Fruit fly (Drosophila melanogaster) whole organism, larva: ENCODE measurements around the gene CG14104.
A peak's percentile ranks its signal among the peaks of the same experiment; 100 is the strongest.

Source experiments
- noc ChIP-seq: fragments of 200-800 bp; sonication (Bioruptor generic); optimal IDR thresholded peaks from 3 replicates; lab custom pipeline; 2019; ENCODE audit warnings: missing biosample characterization, mild to moderate bottlenecking, missing genetic modification characterization, moderate library complexity

CG14104 gene

DNA sequence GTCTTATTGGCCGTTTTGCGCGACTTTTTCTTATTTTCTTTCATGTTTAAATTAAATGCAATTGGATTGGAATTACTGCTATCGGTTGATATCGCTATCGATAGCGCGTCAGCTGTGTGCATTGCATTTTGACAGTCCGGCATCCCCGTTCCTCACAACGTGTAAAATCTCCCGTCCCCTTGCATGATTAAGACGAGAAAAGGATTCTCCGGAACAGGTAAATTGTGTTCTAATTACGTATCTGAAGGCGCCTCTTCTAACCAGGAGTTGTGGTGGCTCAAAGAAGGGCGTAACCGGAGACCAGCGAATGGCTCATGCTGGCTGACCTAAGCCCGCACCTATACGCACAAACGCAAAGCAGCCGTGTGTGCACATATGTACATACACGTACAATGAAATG, at the start of gene CG14104, which contains the start of gene Kap-alpha1:
Gene CG14104 (minus strand): TSS at position 97 of the 400 bp plus-strand sequence.
Gene Kap-alpha1 (plus strand): TSS at position 130 of the 400 bp plus-strand sequence.
- no peak for TF ChIP-seq noc (tag; lab: Kevin White, UChicago)

DNA sequence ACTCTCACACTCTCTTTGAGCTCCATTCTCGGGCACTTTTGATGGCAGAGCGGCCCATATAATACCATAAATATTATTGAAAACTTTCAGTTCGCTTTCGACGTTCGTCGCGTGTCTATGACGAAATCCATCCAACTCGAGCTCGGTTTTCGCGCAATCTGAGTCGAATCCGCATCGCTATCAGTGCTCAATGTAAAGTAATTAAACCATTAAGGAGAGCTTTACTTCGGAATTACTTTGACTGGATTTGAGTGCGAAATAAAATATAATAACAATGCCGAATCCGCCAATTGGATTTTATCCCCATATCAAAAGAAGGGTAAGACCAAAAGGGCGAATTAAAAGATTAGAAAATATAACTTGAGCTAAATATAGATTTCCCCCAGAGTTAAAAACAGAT, 41.1 kb upstream of the CG14104 start:
- TF ChIP-seq noc (tag; lab: Kevin White, UChicago), result no peak

DNA sequence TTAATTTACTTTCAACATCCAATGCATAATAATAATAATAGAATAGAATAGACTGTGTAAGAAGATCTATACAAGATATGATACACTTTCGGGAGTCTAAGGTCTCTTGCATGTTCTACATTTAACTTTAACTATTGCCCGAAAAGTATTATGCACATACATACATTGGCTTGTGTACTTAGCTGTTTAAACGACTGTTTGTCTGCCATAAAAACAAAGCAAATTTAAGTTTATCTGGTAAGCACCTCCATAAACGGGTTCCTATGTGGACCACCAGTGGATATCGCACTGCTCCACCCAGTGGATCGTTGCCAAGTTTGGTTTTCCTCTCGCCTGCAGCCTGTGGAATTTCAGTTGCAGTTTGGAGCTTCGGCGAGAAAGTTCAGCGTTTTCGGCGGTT, 40.0 kb upstream of the CG14104 start:
- peak; percentile 33 for TF ChIP-seq noc (tag; lab: Kevin White, UChicago)

DNA sequence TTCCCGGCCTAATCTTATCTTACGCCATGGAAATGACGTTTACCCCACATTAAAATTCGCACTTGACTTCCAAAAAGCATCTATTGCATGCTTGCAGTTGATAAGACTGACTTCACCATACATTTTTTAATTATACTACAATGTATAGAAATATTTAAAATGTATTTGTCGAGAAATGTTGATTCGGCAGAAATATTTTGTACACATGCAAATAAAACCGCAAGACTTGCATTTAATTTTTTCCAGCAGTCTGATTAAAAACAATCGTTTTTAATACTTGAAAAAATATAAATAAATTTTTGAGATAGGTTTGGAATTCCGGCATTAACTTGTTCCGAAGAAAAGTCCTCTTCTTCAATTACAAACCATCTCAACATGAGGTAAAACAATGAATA, 38.9 kb upstream of the CG14104 start:
- TF ChIP-seq noc (tag; lab: Kevin White, UChicago), result no peak

DNA sequence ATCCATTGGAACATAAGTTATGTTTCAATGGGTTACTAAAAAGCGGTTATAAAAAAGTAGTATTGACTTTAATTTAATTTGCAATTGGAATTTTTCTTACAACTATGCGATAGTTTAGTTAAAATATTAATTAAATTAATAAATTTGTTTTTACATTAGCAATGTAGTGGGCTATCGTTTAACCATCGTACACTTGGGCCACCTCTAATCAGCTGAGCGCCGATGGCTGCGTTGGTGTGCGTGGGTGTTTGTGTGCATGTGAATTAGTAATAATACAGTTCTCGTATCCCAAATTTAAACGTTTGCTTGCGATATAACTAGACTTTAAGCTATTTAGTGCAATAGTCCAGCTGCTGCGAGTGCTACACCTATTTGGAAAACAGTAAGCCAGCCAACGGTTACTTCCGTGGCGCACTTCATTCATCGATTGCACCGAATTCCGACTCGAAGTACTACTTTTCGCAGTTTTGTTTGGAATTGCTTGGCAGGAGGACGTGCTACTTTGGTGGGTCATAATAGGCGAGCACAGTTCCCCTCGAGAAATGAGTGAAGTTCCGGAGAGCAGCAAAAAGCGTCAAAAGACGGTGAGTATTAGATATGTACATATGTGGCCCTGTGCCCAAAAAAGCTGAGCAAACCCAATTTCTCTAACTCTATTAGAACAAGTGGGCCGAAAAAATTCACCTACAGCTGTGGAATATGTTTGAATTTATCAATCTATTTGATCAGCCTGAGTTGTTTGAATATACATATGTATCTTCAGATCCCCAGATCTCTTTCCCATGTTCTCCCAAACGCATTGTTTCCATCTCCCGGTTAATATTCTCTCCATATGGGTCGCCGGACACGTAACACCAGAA, 38.3 kb upstream of the CG14104 start, which contains the start of gene Papss:
Gene Papss (plus strand): TSS at position 247 of the 860 bp plus-strand sequence.
- peak; percentile 82 for TF ChIP-seq noc (tag; lab: Kevin White, UChicago)

DNA sequence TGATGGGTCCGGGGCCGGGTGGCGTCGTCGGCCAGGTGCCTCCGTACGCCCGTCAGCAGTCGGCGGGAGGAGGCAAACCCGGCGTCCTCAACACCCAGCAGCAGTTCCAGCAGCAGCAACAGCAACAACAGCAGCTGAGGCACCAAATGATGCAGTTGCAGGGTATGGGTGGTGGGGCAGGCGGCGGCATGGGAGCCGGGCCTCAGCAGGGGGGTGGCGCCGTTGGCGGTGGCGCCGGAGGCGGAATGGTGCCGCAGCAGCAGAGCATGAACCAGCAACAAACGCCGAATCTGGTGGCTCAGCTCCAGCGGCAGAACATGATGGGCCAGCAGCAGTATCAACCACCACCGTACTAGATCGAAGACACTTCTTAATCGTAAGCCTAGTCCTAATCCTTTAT, 37.5 kb upstream of the CG14104 start:
- no peak for TF ChIP-seq noc (tag; lab: Kevin White, UChicago)

DNA sequence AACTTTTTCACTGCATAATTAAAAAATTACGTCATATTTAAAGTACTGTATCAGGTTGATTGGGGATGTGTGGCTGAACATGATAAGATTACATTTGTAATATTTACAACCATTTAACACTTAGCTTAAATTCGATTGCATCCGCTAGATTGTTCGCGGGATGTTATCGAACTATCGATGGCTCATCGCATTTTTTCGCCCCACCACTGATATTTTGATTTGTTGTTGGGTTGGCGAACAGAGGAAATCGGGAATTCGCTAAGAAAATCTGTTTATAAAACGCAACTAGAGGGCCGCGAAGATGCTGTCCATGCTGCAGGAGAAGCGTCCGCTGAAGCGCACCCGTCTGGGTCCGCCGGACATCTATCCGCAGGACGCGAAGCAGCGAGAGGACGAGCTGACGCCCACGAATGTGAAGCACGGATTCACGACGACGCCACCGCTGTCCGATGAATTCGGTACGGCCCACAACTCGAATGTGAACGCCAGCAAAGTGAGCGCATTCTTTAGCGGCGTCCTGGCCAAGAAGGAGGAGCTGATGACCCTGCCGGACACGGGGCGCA, 29.5 kb upstream of the CG14104 start, which contains the start of gene kto:
Gene kto (plus strand): TSS at position 240 of the 563 bp plus-strand sequence.
- no peak for TF ChIP-seq noc (tag; lab: Kevin White, UChicago)

DNA sequence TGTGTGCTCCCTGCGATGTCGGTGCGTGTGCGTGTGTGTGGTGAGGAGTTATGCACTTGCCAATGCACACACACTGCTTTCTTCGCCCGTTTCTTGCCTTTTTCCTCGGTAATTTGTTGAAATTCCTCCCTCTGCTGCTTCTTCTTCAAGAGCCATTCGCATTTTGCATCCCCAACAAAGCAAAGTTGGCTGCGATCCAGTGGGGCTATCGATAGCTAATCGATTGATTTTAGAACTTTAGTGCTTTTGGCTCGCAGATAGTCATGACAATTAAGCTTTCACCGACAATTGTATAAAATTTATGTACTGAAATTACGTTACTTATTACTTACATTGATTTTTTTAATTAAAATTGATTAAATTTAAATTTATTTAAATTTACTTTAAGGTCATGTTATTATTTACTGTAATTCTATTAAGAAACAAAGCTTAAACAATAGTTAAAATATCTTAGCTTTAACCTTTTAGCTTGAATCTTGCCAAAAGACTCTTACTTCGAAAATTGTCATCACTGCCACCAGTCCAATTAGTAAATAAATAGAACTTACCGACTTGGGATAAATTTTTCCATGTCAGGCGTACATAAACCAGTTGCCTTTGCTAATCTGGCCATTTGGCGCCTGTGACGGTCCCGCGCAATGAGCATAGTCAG, 27.3 kb upstream of the CG14104 start, which contains the start of the genes trc and CG32221:
Gene trc (minus strand): TSS at position 162 of the 652 bp plus-strand sequence.
Gene CG32221 (plus strand): TSS at position 528 of the 652 bp plus-strand sequence.
- no peak for TF ChIP-seq noc (tag; lab: Kevin White, UChicago)

DNA sequence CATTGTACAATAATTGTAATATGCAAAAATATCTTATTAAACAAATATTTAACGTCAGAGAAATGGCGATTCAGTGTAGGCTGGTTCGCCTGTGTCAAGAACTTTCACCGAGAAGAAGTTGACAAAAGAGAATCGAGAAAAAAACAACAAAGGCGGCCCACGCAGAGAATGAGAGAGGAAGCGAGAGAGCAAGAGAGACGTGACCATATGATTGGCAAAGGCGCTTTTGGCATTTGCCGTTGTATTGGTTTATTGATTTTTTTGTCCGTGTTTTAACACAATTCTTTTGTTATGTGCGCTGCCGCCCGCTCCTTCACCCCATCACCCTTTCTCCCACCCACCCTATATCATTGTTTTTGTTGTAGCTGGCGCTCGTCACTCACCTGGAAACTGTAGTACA, 26.2 kb upstream of the CG14104 start:
- TF ChIP-seq noc (tag; lab: Kevin White, UChicago), result no peak

DNA sequence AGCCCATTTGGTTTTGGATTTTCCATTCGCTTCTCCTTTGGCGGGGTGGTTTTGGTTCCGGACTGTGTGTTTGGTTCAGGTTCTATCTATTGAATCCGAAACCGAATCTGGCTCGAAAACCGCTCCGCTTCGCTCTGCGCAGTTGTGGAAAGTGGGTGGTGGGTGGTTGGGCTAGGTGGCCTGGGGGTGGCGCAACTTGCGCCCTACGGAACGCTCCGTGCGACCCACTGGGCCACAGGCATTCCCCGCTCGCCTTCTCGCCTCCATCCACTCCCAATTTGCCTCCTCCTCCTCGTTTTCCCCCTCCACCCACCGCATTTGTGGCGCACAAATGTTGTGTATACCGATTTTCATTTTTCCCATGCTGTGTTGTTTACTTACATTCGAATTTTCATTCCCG, 11.7 kb upstream of the CG14104 start:
- TF ChIP-seq noc (tag; lab: Kevin White, UChicago), result no peak

DNA sequence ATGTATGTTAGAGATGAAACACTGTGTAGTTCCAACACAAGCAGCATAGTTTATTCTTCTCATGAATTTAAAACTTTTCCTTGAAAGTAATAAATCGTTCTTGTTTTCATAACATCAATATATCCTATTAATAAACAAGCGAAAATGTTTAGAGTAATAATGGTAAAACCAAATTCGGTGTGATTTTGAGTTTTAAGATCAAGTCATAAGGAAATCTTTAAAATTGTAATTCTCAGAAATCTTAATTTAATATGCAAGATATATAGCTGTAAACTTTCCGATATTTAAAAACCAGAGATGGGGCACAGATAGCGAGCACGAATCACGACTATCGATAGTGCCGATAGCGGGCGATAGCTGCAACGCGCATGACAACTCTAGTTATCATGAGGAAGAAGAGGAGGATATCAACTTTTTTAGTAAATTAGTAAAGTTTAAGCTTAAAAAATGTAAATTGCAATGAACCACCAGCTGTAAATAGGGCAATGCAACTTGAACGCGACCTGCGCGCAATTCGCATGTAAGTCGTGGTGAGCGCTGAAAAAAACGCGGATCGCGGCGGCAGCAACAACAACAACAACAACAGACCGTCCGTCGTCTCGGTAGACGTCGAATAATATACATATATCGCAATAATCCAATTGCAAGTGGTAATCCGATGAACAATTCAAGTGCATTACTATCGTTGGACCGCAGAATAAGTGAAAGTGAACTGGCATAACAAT, 11.0 kb upstream of the CG14104 start, which contains the start of the genes Fibp and Deaf1:
Gene Fibp (minus strand): TSS at position 161 of the 725 bp plus-strand sequence.
Gene Deaf1 (plus strand): TSS at position 368 of the 725 bp plus-strand sequence.
- peak; percentile 82 for TF ChIP-seq noc (tag; lab: Kevin White, UChicago)

DNA sequence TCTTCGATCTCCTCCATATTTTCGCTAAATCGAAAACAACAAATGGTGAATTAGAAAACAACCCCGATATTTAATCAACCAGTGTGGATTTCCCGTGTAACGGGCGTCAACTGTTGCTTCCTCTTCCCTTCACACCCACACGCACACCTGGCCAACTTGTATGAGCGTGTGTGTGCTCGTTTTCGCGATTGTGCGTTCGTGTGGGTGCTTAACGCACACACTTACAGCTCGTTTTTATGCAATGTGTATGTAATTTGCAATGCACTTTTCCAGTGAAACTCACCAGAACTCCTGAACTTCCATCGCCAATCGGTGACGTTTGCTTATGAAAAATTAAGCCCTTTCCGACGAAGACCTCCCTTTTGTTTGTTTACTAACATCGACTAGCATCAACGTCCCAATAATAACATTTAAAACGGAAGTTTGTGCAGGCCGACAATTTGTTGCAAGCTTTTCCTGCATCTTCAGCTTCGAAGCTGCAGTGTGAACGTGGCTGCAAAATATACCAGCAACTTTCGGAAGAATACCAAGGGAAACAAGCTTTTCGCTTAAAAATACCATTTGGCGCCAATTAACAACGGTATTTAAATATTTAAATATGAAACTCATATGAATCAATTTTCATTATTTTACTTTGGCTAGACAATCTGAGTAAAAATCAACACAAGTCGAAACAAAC, 8.6 kb upstream of the CG14104 start, which contains the start of gene cyc:
Gene cyc (minus strand): TSS at position 467 of the 679 bp plus-strand sequence.
- no peak for TF ChIP-seq noc (tag; lab: Kevin White, UChicago)

DNA sequence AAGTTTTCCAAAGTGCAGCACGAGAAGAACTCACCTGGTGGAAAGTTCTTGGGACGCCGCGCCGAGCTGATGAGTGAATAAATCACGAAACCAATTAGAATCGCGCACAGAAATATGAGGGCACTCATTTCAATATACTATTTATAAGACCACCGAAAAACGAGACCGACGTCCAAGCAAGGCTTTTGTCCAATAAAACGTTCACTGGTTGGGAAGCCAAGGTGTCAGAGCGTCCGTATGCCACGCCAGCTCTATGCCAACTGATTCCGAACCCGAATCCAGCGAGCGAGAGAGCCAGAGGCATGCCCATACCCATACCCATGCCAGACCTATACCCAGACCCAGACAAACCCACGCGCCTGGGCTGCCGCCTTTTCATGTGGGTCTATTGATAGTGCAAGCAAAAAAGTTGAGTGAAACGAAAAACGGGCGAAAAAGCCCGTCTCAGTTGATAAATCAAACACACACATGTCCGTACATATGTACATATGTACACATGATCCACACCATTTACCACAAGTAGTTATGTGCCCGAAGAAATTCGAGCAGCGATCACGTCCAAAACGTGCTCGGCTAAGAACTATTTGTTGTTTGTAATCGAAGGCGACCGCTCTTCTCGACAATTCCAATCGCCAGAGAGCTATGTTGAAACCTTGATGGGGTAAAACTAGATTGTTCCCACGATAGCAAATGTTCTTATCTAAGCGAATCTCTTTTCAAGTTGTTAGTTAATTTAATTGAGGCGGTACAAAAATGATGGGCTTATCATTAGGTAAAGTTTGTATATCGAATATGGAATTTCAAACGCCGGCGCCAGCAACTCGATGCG, 6.3 kb upstream of the CG14104 start, which contains the start of gene Cyp305a1:
Gene Cyp305a1 (minus strand): TSS at position 265 of the 829 bp plus-strand sequence.
- TF ChIP-seq noc (tag; lab: Kevin White, UChicago), result no peak
